Worm (Caenorhabditis elegans): ENCODE data around the gene C03A7.13.
A peak's percentile ranks its signal among the peaks of the same experiment; 100 is the strongest.

Gene C03A7.13

DNA sequence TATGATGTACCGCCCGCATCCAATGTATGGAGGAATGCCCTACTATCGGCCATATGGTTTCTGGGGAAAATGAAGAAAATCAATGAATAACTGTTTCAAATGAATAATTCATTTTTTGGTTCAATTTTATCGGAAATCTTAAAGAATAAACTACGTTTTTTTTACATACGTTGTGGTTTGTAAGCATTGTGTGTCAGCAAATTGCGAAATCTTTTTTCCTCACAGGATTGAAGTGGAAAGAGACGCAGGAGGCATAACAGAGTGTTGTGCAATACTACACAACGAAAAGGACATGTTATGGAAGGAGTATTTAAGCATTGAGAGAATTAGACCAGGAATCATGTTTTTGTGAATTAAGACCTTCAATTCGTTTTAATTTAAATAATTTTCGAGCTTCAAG is 61.0 kb downstream of the C03A7.13 start:
- TF ChIP-seq skn-1 (tag; optimal IDR thresholded peaks at IDR 0.05) (peak; percentile 12), ztf-4 (tag; optimal IDR thresholded peaks at IDR 0.05) (no peak), pqm-1 (tag; optimal IDR thresholded peaks at IDR 0.05) (peak; percentile 29), fkh-10 (GFP tag; optimal IDR thresholded peaks at IDR 0.05) (peak; percentile 1), unc-62 (GFP tag; optimal IDR thresholded peaks at IDR 0.05) (no peak), ceh-16 (tag; optimal IDR thresholded peaks at IDR 0.05) (no peak), hmg-11 (tag; optimal IDR thresholded peaks at IDR 0.05) (peak; percentile 26), pha-4 (tag; optimal IDR thresholded peaks at IDR 0.05) (peak; percentile 58)

DNA sequence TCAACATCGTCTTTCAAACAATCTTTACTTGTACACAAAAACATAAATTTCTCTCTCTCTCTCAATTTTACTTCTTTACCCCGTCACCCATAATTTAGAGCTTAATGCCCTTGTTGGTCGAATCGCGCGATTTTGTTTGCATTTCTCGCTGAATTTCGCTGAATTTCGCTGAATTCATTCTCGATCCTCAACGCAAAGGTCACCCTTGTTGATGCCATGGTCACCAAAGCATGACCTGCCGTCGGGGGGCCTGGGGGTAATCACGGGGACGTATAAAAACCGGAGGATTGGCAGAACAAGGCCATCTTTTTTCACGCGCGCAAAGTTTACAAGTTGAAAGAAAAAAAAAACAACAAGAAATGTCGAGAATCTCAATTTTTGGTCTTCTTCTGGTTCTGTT is 62.3 kb downstream of the C03A7.13 start, which contains the start of gene F14F9.8:
Gene F14F9.8 (plus strand): TSS at position 301 of the 400 bp plus-strand sequence.
- TF ChIP-seq nhr-23 (tag; optimal IDR thresholded peaks at IDR 0.05) = no peak
- TF ChIP-seq skn-1 (tag; optimal IDR thresholded peaks at IDR 0.05) = no peak
- no peak for TF ChIP-seq R02D3.7 (tag; optimal IDR thresholded peaks at IDR 0.05)
- TF ChIP-seq eor-1 (tag; optimal IDR thresholded peaks at IDR 0.05) = no peak
- TF ChIP-seq lsy-12 (tag; optimal IDR thresholded peaks at IDR 0.05) = no peak
- TF ChIP-seq aly-2 (tag; optimal IDR thresholded peaks at IDR 0.05) = no peak

All from whole organism, L3 larva.